Worm (Caenorhabditis elegans) whole organism, late embryonic: ENCODE results near the gene bra-1.

Experiments used
- C08G9.2 ChIP-seq: sonication (generic microtip); optimal IDR thresholded peaks from 2 replicates; lab custom pipeline; 2016; ENCODE audit warnings: mild to moderate bottlenecking, missing genetic modification characterization, moderate library complexity, missing compliant biosample characterization
- F13H6.1 ChIP-seq: sonication (generic microtip); optimal IDR thresholded peaks from 2 replicates; lab custom pipeline; 2016; ENCODE audit warnings: missing genetic modification characterization, missing compliant biosample characterization
- K02D7.2 ChIP-seq: sonication (generic microtip); optimal IDR thresholded peaks from 2 replicates; lab custom pipeline; 2017; ENCODE audit warnings: mild to moderate bottlenecking, missing genetic modification characterization, missing compliant biosample characterization
- K09A11.1 ChIP-seq: sonication (generic microtip); optimal IDR thresholded peaks from 2 replicates; lab custom pipeline; 2017; ENCODE audit warnings: antibody characterized with exemption, mild to moderate bottlenecking, missing genetic modification characterization, missing compliant biosample characterization; ENCODE audit not compliant: insufficient read depth
- ahr-1 ChIP-seq: sonication (generic microtip); optimal IDR thresholded peaks from 2 replicates; lab custom pipeline; 2016; ENCODE audit warnings: missing genetic modification characterization, missing compliant biosample characterization
- ceh-14 ChIP-seq: sonication (generic microtip); optimal IDR thresholded peaks from 2 replicates; lab custom pipeline; 2016; ENCODE audit warnings: missing genotype, missing genetic modification characterization, missing compliant biosample characterization
- ceh-2 ChIP-seq: sonication (generic microtip); optimal IDR thresholded peaks from 2 replicates; lab custom pipeline; 2016; ENCODE audit warnings: missing genotype, missing genetic modification characterization, missing compliant biosample characterization
- ceh-22 ChIP-seq: sonication (generic microtip); optimal IDR thresholded peaks from 2 replicates; lab custom pipeline; 2017; ENCODE audit warnings: missing biosample characterization, missing genetic modification characterization
- ceh-31 ChIP-seq: sonication (generic microtip); optimal IDR thresholded peaks from 2 replicates; lab custom pipeline; 2016; ENCODE audit warnings: missing genetic modification characterization, missing compliant biosample characterization
- ceh-6 ChIP-seq: fragments of 200-800 bp; sonication (Bioruptor generic); optimal IDR thresholded peaks from 2 replicates; lab custom pipeline; 2018; ENCODE audit warnings: mild to moderate bottlenecking, missing genetic modification characterization, missing compliant biosample characterization
- che-1 ChIP-seq: sonication (generic microtip); optimal IDR thresholded peaks from 2 replicates; lab custom pipeline; 2016; ENCODE audit warnings: mild to moderate bottlenecking, missing genetic modification characterization, missing compliant biosample characterization
- dve-1 ChIP-seq: sonication (generic microtip); optimal IDR thresholded peaks from 2 replicates; lab custom pipeline; 2017; ENCODE audit warnings: antibody characterized with exemption, mild to moderate bottlenecking, missing genetic modification characterization, missing compliant biosample characterization
- elt-2 ChIP-seq: sonication (generic microtip); optimal IDR thresholded peaks from 2 replicates; lab custom pipeline; 2016; ENCODE audit warnings: missing genetic modification reagents, missing genetic modification characterization, missing compliant biosample characterization
- elt-4 ChIP-seq: sonication (generic microtip); optimal IDR thresholded peaks from 2 replicates; lab custom pipeline; 2016; ENCODE audit warnings: missing genetic modification characterization, missing compliant biosample characterization
- ets-4 ChIP-seq: sonication (generic microtip); optimal IDR thresholded peaks from 2 replicates; lab custom pipeline; 2016; ENCODE audit warnings: missing genetic modification characterization, missing compliant biosample characterization
- eyg-1 ChIP-seq: sonication (generic microtip); optimal IDR thresholded peaks from 2 replicates; lab custom pipeline; 2016; ENCODE audit warnings: missing genotype, missing genetic modification characterization, missing compliant biosample characterization
- fkh-10 ChIP-seq: fragments of 150-350 bp; optimal IDR thresholded peaks from 2 replicates; lab custom pipeline; 2014; ENCODE audit warnings: missing biosample characterization, missing genetic modification reagents, missing genetic modification characterization
- gmeb-2 ChIP-seq: sonication (generic microtip); optimal IDR thresholded peaks from 2 replicates; lab custom pipeline; 2016; ENCODE audit warnings: missing genetic modification characterization, inconsistent platforms, missing compliant biosample characterization
- hlh-30 ChIP-seq: sonication (generic microtip); optimal IDR thresholded peaks from 2 replicates; lab custom pipeline; 2017; ENCODE audit warnings: antibody characterized with exemption, missing genetic modification characterization, missing compliant biosample characterization; ENCODE audit not compliant: insufficient read depth
- hlh-6 ChIP-seq: sonication (generic microtip); optimal IDR thresholded peaks from 2 replicates; lab custom pipeline; 2016; ENCODE audit warnings: missing genotype, missing genetic modification characterization, missing compliant biosample characterization
- lim-6 ChIP-seq: sonication (generic microtip); optimal IDR thresholded peaks from 2 replicates; lab custom pipeline; 2016; ENCODE audit warnings: missing genetic modification characterization, missing compliant biosample characterization
- lin-11 ChIP-seq: fragments of 200-800 bp; sonication (Bioruptor generic); optimal IDR thresholded peaks from 2 replicates; lab custom pipeline; 2018; ENCODE audit warnings: mild to moderate bottlenecking, missing genetic modification characterization, missing compliant biosample characterization
- madf-2 ChIP-seq: sonication (generic microtip); optimal IDR thresholded peaks from 2 replicates; lab custom pipeline; 2017; ENCODE audit warnings: missing genetic modification characterization, missing compliant biosample characterization
- nfya-1 ChIP-seq: sonication (generic microtip); optimal IDR thresholded peaks from 2 replicates; lab custom pipeline; 2017; ENCODE audit warnings: missing genetic modification characterization, mild to moderate bottlenecking, missing compliant biosample characterization, antibody characterized with exemption, moderate library complexity
- nhr-11 ChIP-seq: fragments of 150-350 bp; optimal IDR thresholded peaks from 2 replicates; lab custom pipeline; 2014; ENCODE audit warnings: missing biosample characterization, missing genetic modification characterization
- nhr-232 ChIP-seq: sonication (generic microtip); optimal IDR thresholded peaks from 2 replicates; lab custom pipeline; 2016; ENCODE audit warnings: missing genetic modification characterization, missing compliant biosample characterization
- npax-4 ChIP-seq: sonication (generic microtip); optimal IDR thresholded peaks from 2 replicates; lab custom pipeline; 2016; ENCODE audit warnings: missing genetic modification characterization, missing compliant biosample characterization
- odd-2 ChIP-seq: sonication (generic microtip); optimal IDR thresholded peaks from 2 replicates; lab custom pipeline; 2017; ENCODE audit warnings: antibody characterized with exemption, mild to moderate bottlenecking, missing genetic modification characterization, missing compliant biosample characterization
- pag-3 ChIP-seq: sonication (generic microtip); optimal IDR thresholded peaks from 2 replicates; lab custom pipeline; 2016; ENCODE audit warnings: missing compliant biosample characterization, missing genetic modification characterization, borderline replicate concordance
- pat-9 ChIP-seq: fragments of 200-800 bp; sonication (Bioruptor generic); optimal IDR thresholded peaks from 2 replicates; lab custom pipeline; 2018; ENCODE audit warnings: mild to moderate bottlenecking, missing genetic modification characterization, moderate library complexity, missing compliant biosample characterization
- ref-2 ChIP-seq: sonication (generic microtip); optimal IDR thresholded peaks from 2 replicates; lab custom pipeline; 2016; ENCODE audit warnings: missing genetic modification characterization, missing compliant biosample characterization
- rnt-1 ChIP-seq: sonication (generic microtip); optimal IDR thresholded peaks from 2 replicates; lab custom pipeline; 2016; ENCODE audit warnings: missing genetic modification characterization, missing compliant biosample characterization
- sox-4 ChIP-seq: sonication (generic microtip); optimal IDR thresholded peaks from 2 replicates; lab custom pipeline; 2017; ENCODE audit warnings: mild to moderate bottlenecking, missing genetic modification characterization, inconsistent platforms, missing compliant biosample characterization
- syd-9 ChIP-seq: sonication (generic microtip); optimal IDR thresholded peaks from 2 replicates; lab custom pipeline; 2016; ENCODE audit warnings: mild to moderate bottlenecking, missing genetic modification characterization, moderate library complexity, missing compliant biosample characterization
- tbx-2 ChIP-seq: sonication (generic microtip); optimal IDR thresholded peaks from 2 replicates; lab custom pipeline; 2016; ENCODE audit warnings: missing genetic modification characterization, missing compliant biosample characterization
- tbx-7 ChIP-seq: sonication (generic microtip); optimal IDR thresholded peaks from 2 replicates; lab custom pipeline; 2016; ENCODE audit warnings: missing genotype, missing genetic modification characterization, missing compliant biosample characterization
- unc-42 ChIP-seq: sonication (generic microtip); optimal IDR thresholded peaks from 2 replicates; lab custom pipeline; 2016; ENCODE audit warnings: missing genotype, missing genetic modification characterization, missing compliant biosample characterization
- unc-55 ChIP-seq: sonication (generic microtip); optimal IDR thresholded peaks from 2 replicates; lab custom pipeline; 2017; ENCODE audit warnings: missing biosample characterization, missing genetic modification reagents, missing genetic modification characterization
- zip-5 ChIP-seq: sonication (generic microtip); optimal IDR thresholded peaks from 2 replicates; lab custom pipeline; 2016; ENCODE audit warnings: missing genetic modification characterization, missing compliant biosample characterization

bra-1 gene

DNA sequence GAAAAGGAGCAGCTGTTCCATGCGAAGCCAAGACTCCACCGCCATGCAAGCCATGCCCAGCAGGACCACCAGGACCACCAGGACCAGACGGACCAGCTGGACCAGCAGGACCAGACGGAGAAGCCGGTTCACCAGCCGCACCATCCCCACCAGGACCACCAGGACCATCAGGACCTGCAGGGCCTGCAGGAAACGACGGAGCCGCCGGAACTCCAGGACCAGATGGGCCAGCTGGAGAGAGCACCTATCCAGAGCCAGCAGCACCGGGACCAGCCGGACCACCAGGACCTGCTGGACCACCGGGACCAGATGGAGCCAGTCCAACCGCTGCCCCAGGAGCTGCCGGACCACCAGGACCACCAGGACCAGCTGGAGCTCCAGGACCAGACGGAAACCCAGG is 6.3 kb upstream of the bra-1 start:
- TF ChIP-seq che-1 (tag; lab: Kevin White, UChicago) (no peak), C08G9.2 (tag; lab: Kevin White, UChicago) (no peak), madf-2 (tag; lab: Kevin White, UChicago) (no peak), ref-2 (tag; lab: Kevin White, UChicago) (no peak), F13H6.1 (no peak), ceh-31 (tag; lab: Kevin White, UChicago) (no peak), ceh-14 (tag; lab: Kevin White, UChicago) (no peak), zip-5 (tag; lab: Kevin White, UChicago) (no peak), odd-2 (tag; lab: Kevin White, UChicago) (no peak), pag-3 (no peak), nfya-1 (no peak), lin-11 (tag; lab: Kevin White, UChicago) (no peak), tbx-7 (no peak), nhr-11 (tag; lab: Kevin White, UChicago) (no peak), hlh-6 (no peak), syd-9 (no peak), K09A11.1 (tag; lab: Kevin White, UChicago) (no peak), unc-55 (GFP tag; lab: Kevin White, UChicago) (no peak)
- TF ChIP-seq, all 69 proteins: peak for 0

DNA sequence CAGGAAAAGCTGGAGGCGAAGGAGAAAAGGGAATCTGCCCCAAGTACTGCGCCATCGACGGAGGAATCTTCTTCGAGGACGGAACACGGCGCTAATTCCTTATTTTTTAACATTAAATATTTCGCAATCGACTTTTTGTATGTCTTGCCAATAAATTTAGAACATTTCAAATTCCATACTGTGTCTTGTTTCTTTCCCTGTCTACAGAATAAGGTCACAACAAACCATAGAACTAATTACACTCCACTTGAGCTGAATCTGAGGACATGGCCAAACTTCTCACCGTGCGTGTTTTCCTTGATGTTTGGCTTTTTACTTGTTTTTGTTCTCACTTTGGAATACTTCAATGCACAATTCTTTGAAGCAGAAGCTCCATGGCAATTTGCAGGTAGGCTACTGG is 5.9 kb upstream of the bra-1 start, which contains the start of gene F54B11.4:
Gene F54B11.4, plus strand, starts transcription at position 301 of the 400 bp plus-strand sequence.
- TF ChIP-seq lim-6, result no peak
- no peak for TF ChIP-seq sox-4 (tag; lab: Kevin White, UChicago)
- no peak for TF ChIP-seq unc-42
- TF ChIP-seq ceh-6, result no peak
- TF ChIP-seq eyg-1 (tag; lab: Kevin White, UChicago), result no peak
- no peak for TF ChIP-seq dve-1 (tag; lab: Kevin White, UChicago)
- TF ChIP-seq nhr-232 (tag; lab: Kevin White, UChicago), result no peak
- no peak for TF ChIP-seq K09A11.1 (tag; lab: Kevin White, UChicago)
- TF ChIP-seq, all 69 proteins: peak for 0

DNA sequence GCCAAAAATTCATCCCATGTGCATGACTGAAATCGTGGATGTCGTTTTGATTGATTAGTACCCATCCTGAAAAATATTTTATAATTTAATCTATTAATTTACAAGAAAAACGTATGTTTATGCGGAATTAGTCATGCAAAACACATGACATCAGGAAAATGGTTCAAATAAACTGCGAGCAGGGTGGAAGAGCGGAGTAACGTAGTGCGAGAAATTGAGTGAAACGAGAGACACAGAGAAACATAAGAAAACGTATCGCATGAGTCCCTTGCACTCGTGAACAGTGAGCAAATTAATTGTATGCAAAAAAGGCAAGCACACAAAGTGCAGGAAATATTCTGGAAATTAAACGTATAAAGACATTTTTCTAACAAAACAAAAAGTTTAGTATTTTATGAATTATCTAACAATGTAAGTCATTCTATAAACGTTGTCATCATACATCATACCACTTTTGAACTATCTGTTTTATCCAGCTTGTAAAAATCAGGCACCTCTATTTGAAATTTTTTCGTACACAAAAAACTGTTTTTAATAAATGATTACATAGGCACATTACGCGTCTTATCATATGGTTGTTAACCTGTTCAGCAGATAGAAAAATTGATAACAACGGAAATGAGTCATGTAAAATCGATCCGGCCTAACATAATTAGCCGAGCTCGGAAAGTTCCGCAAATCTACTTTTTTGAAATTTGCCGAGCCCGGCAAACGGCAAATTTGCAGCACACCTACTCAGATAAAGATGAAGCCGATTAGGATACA is 2.1 kb upstream of the bra-1 start, which contains the start of gene F54B11.5:
Gene F54B11.5, minus strand, starts transcription at position 66 of the 765 bp plus-strand sequence.
- no peak for TF ChIP-seq odd-2 (tag; lab: Kevin White, UChicago)
- TF ChIP-seq unc-42, result peak; percentile 33
- no peak for TF ChIP-seq pat-9 (tag; lab: Kevin White, UChicago)
- TF ChIP-seq ahr-1 (tag; lab: Kevin White, UChicago), result no peak
- TF ChIP-seq eyg-1 (tag; lab: Kevin White, UChicago), result no peak
- TF ChIP-seq elt-4 (tag; lab: Kevin White, UChicago), result no peak
- TF ChIP-seq npax-4 (tag; lab: Kevin White, UChicago), result no peak
- TF ChIP-seq ceh-14 (tag; lab: Kevin White, UChicago), result no peak
- peak; percentile 22 for TF ChIP-seq tbx-2 (tag; lab: Kevin White, UChicago)
- TF ChIP-seq ceh-2 (tag; lab: Kevin White, UChicago), result no peak
- peak; percentile 87 for TF ChIP-seq hlh-30 (tag; lab: Kevin White, UChicago)
- TF ChIP-seq K02D7.2 (tag; lab: Kevin White, UChicago), result no peak
- TF ChIP-seq unc-55 (GFP tag; lab: Kevin White, UChicago), result peak; percentile 59
- TF ChIP-seq elt-2, result peak; percentile 46
- peak; percentile 29 for TF ChIP-seq nfya-1
- no peak for TF ChIP-seq ceh-22

DNA sequence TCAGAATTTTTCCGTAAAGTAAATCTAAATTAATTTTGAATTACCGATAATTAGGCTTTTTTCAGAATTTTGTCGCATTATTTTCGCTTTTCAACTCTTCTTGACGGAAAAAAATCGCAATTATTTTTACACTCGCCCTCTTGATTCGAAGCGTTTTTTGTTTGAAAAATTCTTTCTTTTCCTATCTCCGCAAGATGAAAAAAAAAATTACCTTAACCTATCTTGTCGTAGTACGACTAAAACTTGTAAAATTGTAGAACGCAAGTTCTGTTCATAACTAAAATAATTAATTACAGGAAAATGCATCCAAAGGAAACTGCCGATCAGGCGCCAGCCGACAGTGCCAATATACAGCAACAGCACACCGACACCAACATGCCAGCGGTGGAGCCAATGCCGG is 1.9 kb downstream of the bra-1 start, which contains the start of gene F54B11.7:
Gene F54B11.7, plus strand, starts transcription at position 301 of the 400 bp plus-strand sequence.
- TF ChIP-seq ets-4 (tag; lab: Kevin White, UChicago), result no peak
- TF ChIP-seq gmeb-2 (tag; lab: Kevin White, UChicago), result no peak
- no peak for TF ChIP-seq rnt-1
- no peak for TF ChIP-seq fkh-10
